Worm (Caenorhabditis elegans): ENCODE data around the gene acl-14.

Gene acl-14

DNA sequence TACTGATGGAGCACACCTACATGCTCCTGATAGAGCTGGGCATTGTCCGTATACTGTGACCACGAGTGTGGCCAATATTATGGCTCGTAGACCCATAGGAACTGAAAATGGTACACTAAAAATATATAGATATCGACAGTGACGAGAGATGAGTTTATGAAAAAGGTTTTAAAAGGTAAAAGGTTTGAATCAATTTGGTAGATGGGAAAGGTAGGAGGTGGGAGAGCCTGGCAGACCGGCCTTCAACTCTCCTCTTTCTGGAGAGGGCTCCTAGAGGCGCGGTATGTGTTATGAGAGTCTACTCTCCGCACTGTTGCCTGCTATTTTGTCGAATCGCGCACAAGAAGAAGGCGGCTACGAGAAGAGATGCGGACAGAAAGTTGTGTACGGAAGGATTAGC is 46.0 kb downstream of the acl-14 start, which contains the start of gene lron-2:
lron-2 (minus strand) TSS at position 101 of the 400 bp plus-strand sequence.
- TF ChIP-seq T20F7.1 (GFP tag; optimal IDR thresholded peaks at IDR 0.05) = no peak
- no peak for TF ChIP-seq vab-7 (GFP tag; IDR thresholded peaks at IDR 0.05)
- TF ChIP-seq ztf-7 (tag; optimal IDR thresholded peaks at IDR 0.05) = no peak
- no peak for TF ChIP-seq zfp-2 (tag; optimal IDR thresholded peaks at IDR 0.05)

DNA sequence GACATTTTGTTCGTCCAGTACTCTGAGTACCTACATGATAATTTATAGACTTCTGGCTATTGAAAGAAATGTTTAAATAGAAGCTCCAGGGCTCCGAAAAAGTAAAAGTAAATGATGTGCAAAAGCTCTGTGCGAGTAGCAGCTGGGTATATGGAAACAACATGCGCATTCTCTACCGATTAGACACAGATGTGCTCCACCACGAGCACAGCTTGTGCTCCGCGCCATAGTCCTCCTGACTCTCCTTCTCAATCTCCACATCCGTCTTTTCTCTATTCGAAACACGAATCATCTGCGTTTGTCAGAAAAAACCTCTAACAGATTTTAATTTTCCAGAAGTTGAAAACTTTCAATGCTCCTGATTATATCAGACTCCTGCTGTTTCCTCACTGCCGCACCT is 50.0 kb downstream of the acl-14 start:
- no peak for TF ChIP-seq T20F7.1 (GFP tag; optimal IDR thresholded peaks at IDR 0.05)
- TF ChIP-seq ces-1 (GFP tag; optimal IDR thresholded peaks at IDR 0.05) = no peak
- TF ChIP-seq pqm-1 (tag; optimal IDR thresholded peaks at IDR 0.05) = no peak
- no peak for TF ChIP-seq lin-38 (GFP tag; IDR thresholded peaks at IDR 0.05)

DNA sequence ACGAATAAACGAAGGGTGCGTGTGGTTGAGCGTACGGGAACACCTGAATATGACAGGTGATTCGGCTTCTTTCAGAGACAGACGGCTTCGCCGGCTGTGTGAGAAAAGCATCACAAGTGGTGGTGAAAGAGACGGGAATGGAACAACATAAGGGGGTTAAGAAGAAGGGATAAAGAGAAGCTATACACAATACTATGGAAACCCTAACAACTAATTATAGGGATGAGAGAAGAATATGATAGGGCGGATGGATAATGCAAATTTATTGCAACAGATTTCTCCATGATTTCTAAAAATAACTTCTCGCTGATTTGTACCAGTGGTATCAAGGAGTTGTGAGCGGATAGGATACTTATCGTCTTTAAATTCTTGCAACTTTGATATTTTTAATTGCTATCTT is 51.3 kb downstream of the acl-14 start, which contains the start of gene hlh-10:
hlh-10 (minus strand) TSS at position 101 of the 400 bp plus-strand sequence.
- TF ChIP-seq ama-1 (optimal IDR thresholded peaks at IDR 0.05) (no peak), arid-1 (GFP tag; conservative IDR thresholded peaks at IDR 0.05) (no peak), spr-1 (tag; optimal IDR thresholded peaks at IDR 0.05) (no peak), nhr-41 (GFP tag; IDR thresholded peaks at IDR 0.05) (no peak), F37D6.2 (tag; optimal IDR thresholded peaks at IDR 0.05) (no peak), gei-8 (GFP tag; optimal IDR thresholded peaks at IDR 0.05) (no peak), lir-3 (tag; optimal IDR thresholded peaks at IDR 0.05) (no peak), daf-12 (tag; optimal IDR thresholded peaks at IDR 0.05) (no peak), sdz-12 (GFP tag; optimal IDR thresholded peaks at IDR 0.05) (no peak), zip-2 (tag; optimal IDR thresholded peaks at IDR 0.05) (no peak)
